Worm (Caenorhabditis elegans) whole organism, mixed stage, embryonic: ENCODE data around the gene fbxa-100.

Experiments
- blmp-1 ChIP-seq: fragments of 150-350 bp; optimal IDR thresholded peaks from 2 replicates; lab custom pipeline; 2014; ENCODE audit warnings: missing biosample characterization, missing genetic modification characterization
- ces-1 ChIP-seq: fragments of 150-350 bp; optimal IDR thresholded peaks from 2 replicates; lab custom pipeline; 2014; ENCODE audit warnings: missing biosample characterization, missing genetic modification reagents, missing genetic modification characterization
- elt-1 ChIP-seq: sonication (generic microtip); optimal IDR thresholded peaks from 2 replicates; lab custom pipeline; 2017; ENCODE audit warnings: missing genetic modification characterization, mild to moderate bottlenecking, missing compliant biosample characterization, antibody characterized with exemption, moderate library complexity, borderline replicate concordance; ENCODE audit not compliant: insufficient read depth
- elt-3 ChIP-seq: fragments of 150-350 bp; optimal IDR thresholded peaks from 2 replicates; lab custom pipeline; 2014; ENCODE audit warnings: missing biosample characterization, missing genetic modification characterization
- lin-13 ChIP-seq: fragments of 150-350 bp; optimal IDR thresholded peaks from 2 replicates; lab custom pipeline; 2014; ENCODE audit warnings: missing biosample characterization, missing genetic modification characterization
- lsy-2 ChIP-seq: fragments of 150-350 bp; optimal IDR thresholded peaks from 2 replicates; lab custom pipeline; 2014; ENCODE audit warnings: missing biosample characterization, missing genetic modification characterization
- mls-2 ChIP-seq: sonication (generic microtip); optimal IDR thresholded peaks from 2 replicates; lab custom pipeline; 2016; ENCODE audit warnings: mild to moderate bottlenecking, missing genetic modification characterization, moderate library complexity, missing compliant biosample characterization
- nhr-12 ChIP-seq: fragments of 150-350 bp; optimal IDR thresholded peaks from 2 replicates; lab custom pipeline; 2014; ENCODE audit warnings: missing biosample characterization, missing genetic modification characterization
- nhr-237 ChIP-seq: fragments of 150-350 bp; optimal IDR thresholded peaks from 2 replicates; lab custom pipeline; 2014; ENCODE audit warnings: missing biosample characterization, missing genetic modification characterization
- nhr-28 ChIP-seq: fragments of 150-350 bp; optimal IDR thresholded peaks from 2 replicates; lab custom pipeline; 2014; ENCODE audit warnings: missing biosample characterization, missing genetic modification characterization
- nhr-76 ChIP-seq: sonication (generic microtip); optimal IDR thresholded peaks from 2 replicates; lab custom pipeline; 2017; ENCODE audit warnings: missing biosample characterization, missing genetic modification characterization
- snpc-4 ChIP-seq: fragments of 150-350 bp; optimal IDR thresholded peaks from 2 replicates; lab custom pipeline; 2014; ENCODE audit warnings: missing biosample characterization, missing genetic modification characterization
- unc-62 ChIP-seq: fragments of 150-350 bp; optimal IDR thresholded peaks from 2 replicates; lab custom pipeline; 2014; ENCODE audit warnings: missing biosample characterization, missing genetic modification reagents, missing genetic modification characterization
- ztf-11 ChIP-seq: fragments of 150-350 bp; optimal IDR thresholded peaks from 2 replicates; lab custom pipeline; 2014; ENCODE audit warnings: missing biosample characterization, missing genetic modification characterization

DNA sequence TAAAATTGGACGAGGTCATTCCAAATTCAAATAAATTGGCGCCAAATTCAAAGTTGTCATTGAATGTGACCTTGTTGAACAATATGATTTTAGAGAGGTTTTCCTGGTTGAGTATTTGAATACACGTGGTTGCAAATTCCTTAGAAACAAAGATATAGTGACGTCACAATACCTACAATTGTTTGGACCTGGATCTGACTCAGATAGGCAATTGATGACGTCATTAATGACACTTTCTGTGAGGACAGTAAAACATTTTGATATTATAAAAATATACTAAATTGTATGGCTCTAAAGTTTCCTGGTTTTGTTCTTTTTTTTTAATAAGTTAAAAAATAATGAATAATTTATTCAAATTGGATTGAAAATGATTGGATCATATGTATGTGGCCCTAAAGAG is 20.5 kb downstream of the fbxa-100 start:
- no peak for TF ChIP-seq ztf-11 (tag; lab: Kevin White, UChicago)
- TF ChIP-seq lsy-2: no peak
- no peak for TF ChIP-seq snpc-4 (tag; lab: Kevin White, UChicago)
- no peak for TF ChIP-seq unc-62 (GFP tag; lab: Kevin White, UChicago)
- TF ChIP-seq nhr-237: no peak
- no peak for TF ChIP-seq elt-3 (tag; lab: Kevin White, UChicago)
- TF ChIP-seq blmp-1 (tag; lab: Kevin White, UChicago): no peak
- TF ChIP-seq nhr-28: no peak
- no peak for TF ChIP-seq mls-2 (tag; lab: Kevin White, UChicago)
- no peak for TF ChIP-seq elt-1 (tag; lab: Kevin White, UChicago)
- no peak for TF ChIP-seq nhr-76 (tag; lab: Kevin White, UChicago)
- TF ChIP-seq nhr-12: no peak
- no peak for TF ChIP-seq ces-1 (GFP tag; lab: Kevin White, UChicago)
- no peak for TF ChIP-seq lin-13 (tag; lab: Kevin White, UChicago)
